Worm (Caenorhabditis elegans): ENCODE measurements around the gene F41H10.2.

Gene F41H10.2

DNA sequence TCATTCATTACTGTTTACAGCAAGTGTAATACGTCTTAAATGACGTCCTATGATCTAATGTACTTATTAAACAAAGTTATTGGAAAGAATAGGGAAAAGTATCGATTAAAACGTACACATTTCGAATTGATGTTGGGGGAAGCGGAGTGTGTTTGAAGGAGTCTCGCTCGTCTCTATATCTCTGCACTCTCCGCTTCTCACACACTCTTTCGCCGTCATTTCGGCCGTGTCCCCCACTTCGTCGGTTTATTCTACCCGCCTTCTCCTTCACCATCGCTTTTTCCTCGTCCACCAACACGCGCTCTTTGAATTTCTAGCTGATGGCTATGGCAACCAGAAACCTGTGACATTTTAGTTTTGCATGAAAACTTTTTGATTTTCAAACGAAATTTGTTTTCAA is 12.6 kb upstream of the F41H10.2 start (continued):
- peak; percentile 33; the same call in 1 of the 2 replicates for TF ChIP-seq set-16 (GFP tag; IDR thresholded peaks at IDR 0.05)
- TF ChIP-seq mxl-2 (GFP tag; conservative IDR thresholded peaks at IDR 0.05), result no peak

DNA sequence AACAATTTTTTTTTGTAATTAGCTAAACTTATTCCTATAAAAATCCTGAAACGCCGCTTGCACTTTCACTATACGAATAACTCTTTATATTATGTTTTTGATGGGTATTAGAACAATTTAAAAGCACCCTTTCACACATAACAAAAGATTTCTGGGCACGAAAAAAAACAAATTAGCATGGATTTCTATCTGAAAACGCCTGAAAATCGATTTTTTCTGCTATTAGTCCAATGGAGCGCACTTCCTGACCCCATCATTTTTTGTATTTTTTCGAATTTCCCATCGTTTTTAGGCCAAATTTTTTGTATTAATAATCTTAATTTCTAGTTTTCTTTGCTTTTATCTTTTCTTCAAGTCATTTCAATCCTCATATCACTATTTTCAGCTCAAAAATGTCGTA is 12.0 kb upstream of the F41H10.2 start, which contains the start of gene F41H10.3:
Gene F41H10.3 (plus strand): TSS at position 388 of the 400 bp plus-strand sequence.
- TF ChIP-seq F37D6.2 (tag; optimal IDR thresholded peaks at IDR 0.05) (no peak), lin-38 (GFP tag; IDR thresholded peaks at IDR 0.05) (peak; percentile 61), duxl-1 (tag; optimal IDR thresholded peaks at IDR 0.05; ENCODE audit: poor library complexity) (no peak), skn-1 (tag; optimal IDR thresholded peaks at IDR 0.05) (no peak), aha-1 (tag) (peak; percentile 57)

DNA sequence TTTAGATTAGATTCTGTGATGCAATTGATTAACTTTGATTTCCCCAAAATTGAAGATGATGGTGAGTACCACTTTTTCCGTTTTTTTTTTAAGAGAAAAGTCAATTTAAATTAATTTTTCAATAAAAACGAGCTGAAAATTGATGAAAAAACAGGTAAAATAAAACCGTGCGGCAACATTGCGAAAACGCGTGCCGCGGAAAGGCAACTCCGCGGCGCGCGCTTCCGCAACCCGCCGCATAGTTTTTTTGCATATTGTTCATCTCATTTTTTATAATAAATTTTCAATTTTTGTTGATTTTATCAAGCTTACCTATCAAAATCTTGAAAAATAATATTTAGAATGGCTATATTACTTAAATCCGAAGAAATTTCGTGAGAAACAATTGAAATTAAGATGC is 10.5 kb upstream of the F41H10.2 start:
- no peak for TF ChIP-seq madf-5 (GFP tag; IDR thresholded peaks at IDR 0.05)
- peak; percentile 25 for TF ChIP-seq nhr-6 (tag; optimal IDR thresholded peaks at IDR 0.05)
- TF ChIP-seq daf-19 (GFP tag; conservative IDR thresholded peaks at IDR 0.05), result no peak
- no peak for TF ChIP-seq jun-1 (tag; optimal IDR thresholded peaks at IDR 0.05)
- TF ChIP-seq dpl-1 (GFP tag; optimal IDR thresholded peaks at IDR 0.05), result peak; percentile 33
- peak; percentile 49; the same call in 1 of the 2 replicates for TF ChIP-seq snpc-1.2 (GFP tag; IDR thresholded peaks at IDR 0.05)
- TF ChIP-seq madf-9 (GFP tag; conservative IDR thresholded peaks at IDR 0.05), result 0 out of 2 replicates have a peak, but pooled peaks have one; percentile 36
- TF ChIP-seq ceh-20 (GFP tag; IDR thresholded peaks at IDR 0.05), result no peak
- peak; percentile 53; the same call in 1 of the 2 replicates for TF ChIP-seq pha-4 (GFP tag; IDR thresholded peaks at IDR 0.05)
- no peak for TF ChIP-seq pha-4 (tag; optimal IDR thresholded peaks at IDR 0.05)
- peak; percentile 43 for TF ChIP-seq aha-1 (tag)
- TF ChIP-seq mdt-29 (GFP tag; IDR thresholded peaks at IDR 0.05), result no peak
- TF ChIP-seq ceh-62 (tag; optimal IDR thresholded peaks at IDR 0.05), result no peak
- TF ChIP-seq F49E8.2 (tag; optimal IDR thresholded peaks at IDR 0.05; ENCODE audit: borderline replicate concordance), result no peak
- TF ChIP-seq unc-62 (GFP tag; optimal IDR thresholded peaks at IDR 0.05 in 1 of 2), result no peak
- no peak for TF ChIP-seq unc-62 (tag; optimal IDR thresholded peaks at IDR 0.05)
- TF ChIP-seq zfp-2 (tag; optimal IDR thresholded peaks at IDR 0.05), result no peak
- TF ChIP-seq rbr-2 (tag; optimal IDR thresholded peaks at IDR 0.05), result no peak
- TF ChIP-seq mes-2 (tag; optimal IDR thresholded peaks at IDR 0.05; ENCODE audit: poor library complexity, severe bottlenecking), result peak; percentile 46
- TF ChIP-seq ZK546.5 (tag; optimal IDR thresholded peaks at IDR 0.05), result no peak
- peak; percentile 20 for TF ChIP-seq mep-1 (tag; optimal IDR thresholded peaks at IDR 0.05)
- no peak for TF ChIP-seq saeg-2 (GFP tag; IDR thresholded peaks at IDR 0.05)
- TF ChIP-seq spr-3 (GFP tag; optimal IDR thresholded peaks at IDR 0.05), result no peak
- no peak for TF ChIP-seq D1046.2 (GFP tag; IDR thresholded peaks at IDR 0.05)
- TF ChIP-seq nhr-28 (tag; optimal IDR thresholded peaks at IDR 0.05), result no peak
- TF ChIP-seq unc-130 (GFP tag; optimal IDR thresholded peaks at IDR 0.05), result peak; percentile 2
- TF ChIP-seq lsy-2 (tag; optimal IDR thresholded peaks at IDR 0.05), result peak in 1 of 2 experiments; percentile 58
- TF ChIP-seq zip-11 (GFP tag; IDR thresholded peaks at IDR 0.05), result no peak
- TF ChIP-seq ces-1 (GFP tag; optimal IDR thresholded peaks at IDR 0.05), result no peak
- no peak for TF ChIP-seq ztf-11 (tag; optimal IDR thresholded peaks at IDR 0.05)
- TF ChIP-seq F44E2.7 (GFP tag; IDR thresholded peaks at IDR 0.05), result 0 out of 2 replicates have a peak, but pooled peaks have one; percentile 15
- TF ChIP-seq nhr-102 (tag; optimal IDR thresholded peaks at IDR 0.05), result no peak
- no peak for TF ChIP-seq ceh-82 (tag; optimal IDR thresholded peaks at IDR 0.05)
- TF ChIP-seq attf-4 (tag; optimal IDR thresholded peaks at IDR 0.05), result no peak
- TF ChIP-seq lin-38 (GFP tag; IDR thresholded peaks at IDR 0.05), result peak; percentile 58
- peak; percentile 47 for TF ChIP-seq dve-1 (tag; optimal IDR thresholded peaks at IDR 0.05; ENCODE audit: insufficient read depth)
- TF ChIP-seq unc-39 (tag; optimal IDR thresholded peaks at IDR 0.05), result no peak

All from whole organism, L4 larva.